Worm (Caenorhabditis elegans) whole organism, midembryonic: ENCODE data around the gene fbxa-2.

Experiments used
- T22C8.4 ChIP-seq: fragments of 200-800 bp; sonication (Bioruptor generic); IDR thresholded peaks from 2 replicates; pipeline ENCODE4 v1.3.6; 2022; ENCODE audit warnings: missing genetic modification characterization, missing compliant biosample characterization
- cog-1 ChIP-seq: sonication (generic microtip); optimal IDR thresholded peaks from 2 replicates; lab custom pipeline; 2016; ENCODE audit warnings: missing genetic modification characterization, missing compliant biosample characterization
- flt-1 ChIP-seq: fragments of 200-800 bp; sonication (Bioruptor generic); IDR thresholded peaks from 2 replicates; pipeline ENCODE4 v1.3.6; 2022; ENCODE audit warnings: missing genetic modification characterization, missing compliant biosample characterization
- klf-2 ChIP-seq: fragments of 200-800 bp; sonication (Bioruptor generic); conservative IDR thresholded peaks from 2 replicates; pipeline ENCODE4 v1.3.6; 2022; ENCODE audit warnings: missing genetic modification reagents, missing genetic modification characterization, missing compliant biosample characterization
- med-1 ChIP-seq: sonication (generic microtip); optimal IDR thresholded peaks from 2 replicates; lab custom pipeline; 2017; ENCODE audit warnings: missing genetic modification characterization, mild to moderate bottlenecking, missing compliant biosample characterization, antibody characterized with exemption, missing genetic modification reagents; ENCODE audit not compliant: insufficient read depth
- ref-1 ChIP-seq: fragments of 200-800 bp; sonication (Bioruptor generic); conservative IDR thresholded peaks from 2 replicates; pipeline ENCODE4 v1.3.6; 2022; ENCODE audit warnings: missing genetic modification reagents, missing genetic modification characterization, missing compliant biosample characterization
- tab-1 ChIP-seq: fragments of 200-800 bp; sonication (Bioruptor generic); IDR thresholded peaks from 2 replicates; pipeline ENCODE4 v1.3.6; 2022; ENCODE audit warnings: missing genetic modification characterization, missing compliant biosample characterization
- ztf-23 ChIP-seq: fragments of 200-800 bp; sonication (Bioruptor generic); IDR thresholded peaks from 2 replicates; pipeline ENCODE4 v1.3.6; 2022; ENCODE audit warnings: missing genetic modification reagents, missing genetic modification characterization, missing compliant biosample characterization

ce11 chrV:16258142-16258541, 11.3 kb downstream of the fbxa-2 start, which contains the start of gene nhr-218:
- TF ChIP-seq ref-1 (GFP tag; lab: Robert Waterston, UW), result no peak
- no peak for TF ChIP-seq tab-1 (GFP tag; lab: Robert Waterston, UW)
- TF ChIP-seq T22C8.4 (GFP tag; lab: Robert Waterston, UW), result no peak
- TF ChIP-seq flt-1, result no peak
- TF ChIP-seq ztf-23 (GFP tag; lab: Robert Waterston, UW), result no peak
- no peak for TF ChIP-seq klf-2 (GFP tag; lab: Robert Waterston, UW)
- no peak for TF ChIP-seq med-1 (GFP tag; lab: Kevin White, UChicago)
- no peak for TF ChIP-seq cog-1
